Worm (Caenorhabditis elegans): ENCODE measurements around the gene hsp-12.6.

The hsp-12.6 gene

DNA sequence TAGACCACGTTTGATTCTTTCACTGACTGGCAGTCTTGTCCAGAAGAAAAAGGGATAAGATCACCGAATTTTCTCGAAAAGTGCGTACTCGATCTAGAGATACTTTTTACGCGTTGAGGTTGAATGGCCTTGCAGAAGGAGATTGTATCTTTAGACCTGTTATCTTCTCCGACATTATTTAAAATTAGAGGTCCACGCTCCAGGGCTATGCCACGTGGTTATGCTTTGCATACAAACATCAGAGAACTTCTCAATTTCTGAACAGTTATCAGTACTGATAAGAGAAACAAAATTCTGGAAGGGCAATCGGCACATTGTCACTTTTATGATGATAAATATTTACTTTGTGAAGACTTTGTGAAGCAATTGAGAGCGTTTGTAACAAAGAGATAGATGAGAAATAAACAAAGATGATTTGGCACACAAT is 4.9 kb downstream of the hsp-12.6 start:
- TF ChIP-seq nhr-90 (tag; optimal IDR thresholded peaks at IDR 0.05) (peak; percentile 42), madf-10 (tag; optimal IDR thresholded peaks at IDR 0.05) (peak; percentile 35), dox-1 (GFP tag; IDR thresholded peaks at IDR 0.05) (peak; percentile 44; the same call in 1 of the 2 replicates), ztf-22 (GFP tag; optimal IDR thresholded peaks at IDR 0.05) (peak; percentile 47), atf-7 (tag; optimal IDR thresholded peaks at IDR 0.05) (no peak), nhr-80 (tag; optimal IDR thresholded peaks at IDR 0.05) (peak; percentile 86), tbp1 (GFP tag; optimal IDR thresholded peaks at IDR 0.05) (peak; percentile 49), hsf-1 (GFP tag; IDR thresholded peaks at IDR 0.05) (peak; percentile 59; the same call in 1 of the 2 replicates), cebp-1 (GFP tag; IDR thresholded peaks at IDR 0.05) (no peak), cebp-1 (tag; optimal IDR thresholded peaks at IDR 0.05) (peak; percentile 57), snpc-1.3 (tag; optimal IDR thresholded peaks at IDR 0.05; ENCODE audit: insufficient read depth) (no peak), madf-3 (GFP tag; IDR thresholded peaks at IDR 0.05) (0 out of 2 replicates have a peak, but pooled peaks have one; percentile 21), F49E8.2 (tag; optimal IDR thresholded peaks at IDR 0.05; ENCODE audit: insufficient read depth) (no peak), ztf-26 (tag; optimal IDR thresholded peaks at IDR 0.05) (peak; percentile 81), attf-3 (GFP tag; conservative IDR thresholded peaks at IDR 0.05) (no peak), tlf-1 (GFP tag; optimal IDR thresholded peaks at IDR 0.05) (peak; percentile 53), C06A6.2 (GFP tag; conservative IDR thresholded peaks at IDR 0.05) (peak; percentile 38; the same call in 1 of the 2 replicates), B0336.3 (GFP tag; IDR thresholded peaks at IDR 0.05) (peak; percentile 68), nfyb-1 (GFP tag; IDR thresholded peaks at IDR 0.05) (peak; percentile 61), attf-5 (GFP tag; optimal IDR thresholded peaks at IDR 0.05) (peak; percentile 39), zim-3 (tag; optimal IDR thresholded peaks at IDR 0.05) (no peak), lin-54 (GFP tag; optimal IDR thresholded peaks at IDR 0.05) (peak; percentile 36), sdz-38 (tag; optimal IDR thresholded peaks at IDR 0.05) (no peak), chd-7 (tag; optimal IDR thresholded peaks at IDR 0.05) (peak; percentile 46), F22D6.2 (tag; optimal IDR thresholded peaks at IDR 0.05) (peak; percentile 48), snpc-3.4 (tag; optimal IDR thresholded peaks at IDR 0.05) (peak; percentile 30), ceh-79 (tag; optimal IDR thresholded peaks at IDR 0.05) (no peak), lin-26 (GFP tag; IDR thresholded peaks at IDR 0.05) (0 out of 2 replicates have a peak, but pooled peaks have one; percentile 20), ama-1 (optimal IDR thresholded peaks at IDR 0.05) (peak; percentile 6), ama-1 (GFP tag; optimal IDR thresholded peaks at IDR 0.05) (no peak), repo-1 (tag; optimal IDR thresholded peaks at IDR 0.05) (peak; percentile 41), cebp-2 (GFP tag; IDR thresholded peaks at IDR 0.05) (0 out of 2 replicates have a peak, but pooled peaks have one; percentile 11), ets-4 (GFP tag; optimal IDR thresholded peaks at IDR 0.05) (peak; percentile 36), Y53G8AR.9 (GFP tag; conservative IDR thresholded peaks at IDR 0.05) (no peak), somi-1 (GFP tag; optimal IDR thresholded peaks at IDR 0.05) (peak; percentile 63), efl-1 (GFP tag; optimal IDR thresholded peaks at IDR 0.05) (no peak), unc-62 (GFP tag; optimal IDR thresholded peaks at IDR 0.05) (peak; percentile 11), athp-1 (tag; optimal IDR thresholded peaks at IDR 0.05) (peak; percentile 30), mcd-1 (GFP tag; IDR thresholded peaks at IDR 0.05) (0 out of 2 replicates have a peak, but pooled peaks have one; percentile 17), pha-4 (tag; optimal IDR thresholded peaks at IDR 0.05) (peak; percentile 84), bed-1 (GFP tag; IDR thresholded peaks at IDR 0.05) (no peak), lin-40 (tag; optimal IDR thresholded peaks at IDR 0.05) (peak; percentile 72), unc-130 (GFP tag; optimal IDR thresholded peaks at IDR 0.05) (no peak), let-607 (tag; optimal IDR thresholded peaks at IDR 0.05) (peak; percentile 64 to 86), snpc-4 (GFP tag; optimal IDR thresholded peaks at IDR 0.05) (no peak), snpc-4 (tag; optimal IDR thresholded peaks at IDR 0.05) (peak; percentile 18 to 83 (median 55)), die-1 (tag; optimal IDR thresholded peaks at IDR 0.05) (peak; percentile 34)

Data from whole organism, young adult.